Fruit fly (Drosophila melanogaster) whole organism, prepupa: ENCODE data around the gene rogdi.
A peak's percentile ranks its signal among the peaks of the same experiment; 100 is the strongest.

Source experiments
- Blimp-1 ChIP-seq: fragments of 200-800 bp; sonication (Bioruptor generic); optimal IDR thresholded peaks from 3 replicates; lab custom pipeline; 2017; ENCODE audit warnings: missing biosample characterization, missing genetic modification characterization, mild to moderate bottlenecking, moderate library complexity, missing genetic modification reagents
- CG10669 ChIP-seq: fragments of 200-800 bp; sonication (Bioruptor generic); optimal IDR thresholded peaks from 3 replicates; lab custom pipeline; 2018; ENCODE audit warnings: missing biosample characterization, mild to moderate bottlenecking, missing genetic modification characterization, moderate library complexity
- CG11294 ChIP-seq: fragments of 200-800 bp; sonication (Bioruptor generic); IDR thresholded peaks from 2 replicates; pipeline ENCODE4 v1.3.6; 2022; ENCODE audit warnings: missing biosample characterization, missing genetic modification characterization
- CG11902 ChIP-seq: fragments of 200-800 bp; sonication (Bioruptor generic); optimal IDR thresholded peaks from 3 replicates; lab custom pipeline; 2016; ENCODE audit warnings: missing biosample characterization, missing genetic modification characterization
- CG15336 ChIP-seq: fragments of 200-800 bp; sonication (Bioruptor generic); IDR thresholded peaks from 2 replicates; pipeline ENCODE4 v1.3.6; 2022; ENCODE audit warnings: missing biosample characterization, missing genetic modification characterization
- CG1621 ChIP-seq: fragments of 200-800 bp; sonication (Bioruptor generic); optimal IDR thresholded peaks from 3 replicates; lab custom pipeline; 2018; ENCODE audit warnings: missing biosample characterization, mild to moderate bottlenecking, missing genetic modification characterization
- CG16779 ChIP-seq: fragments of 200-800 bp; sonication (Bioruptor generic); optimal IDR thresholded peaks from 3 replicates; lab custom pipeline; 2017; ENCODE audit warnings: missing biosample characterization, mild to moderate bottlenecking, missing genetic modification characterization
- CG31627 ChIP-seq: fragments of 200-800 bp; sonication (Bioruptor generic); optimal IDR thresholded peaks from 3 replicates; lab custom pipeline; 2016; ENCODE audit warnings: missing biosample characterization, missing genetic modification characterization
- CG32006 ChIP-seq: fragments of 200-800 bp; sonication (Bioruptor generic); optimal IDR thresholded peaks from 3 replicates; lab custom pipeline; 2017; ENCODE audit warnings: missing biosample characterization, mild to moderate bottlenecking, missing genetic modification characterization
- CG3919 ChIP-seq: fragments of 200-800 bp; sonication (Bioruptor generic); optimal IDR thresholded peaks from 3 replicates; lab custom pipeline; 2016; ENCODE audit warnings: missing biosample characterization, missing genetic modification characterization
- CG4318 ChIP-seq: fragments of 200-800 bp; sonication (Bioruptor generic); optimal IDR thresholded peaks from 3 replicates; lab custom pipeline; 2017; ENCODE audit warnings: missing biosample characterization, mild to moderate bottlenecking, missing genetic modification characterization
- CG6792 ChIP-seq: fragments of 200-800 bp; sonication (Bioruptor generic); optimal IDR thresholded peaks from 3 replicates; lab custom pipeline; 2016; ENCODE audit warnings: missing biosample characterization, missing genetic modification characterization
- CG6808 ChIP-seq: fragments of 200-800 bp; sonication (Bioruptor generic); optimal IDR thresholded peaks from 3 replicates; lab custom pipeline; 2017; ENCODE audit warnings: missing biosample characterization, missing genetic modification characterization, mild to moderate bottlenecking, moderate library complexity, missing genetic modification reagents
- CG6854 ChIP-seq: fragments of 200-800 bp; sonication (Bioruptor generic); optimal IDR thresholded peaks from 2 replicates; lab custom pipeline; 2017; ENCODE audit warnings: missing biosample characterization, mild to moderate bottlenecking, missing genetic modification characterization
- CG8119 ChIP-seq: fragments of 200-800 bp; sonication (Bioruptor generic); IDR thresholded peaks from 3 replicates; pipeline ENCODE4 v1.3.6; 2022; ENCODE audit warnings: missing biosample characterization, missing genetic modification characterization
- Eip78C ChIP-seq: fragments of 200-800 bp; sonication (Bioruptor generic); peaks from one replicate; lab custom pipeline; 2016; ENCODE audit warnings: missing biosample characterization, missing genetic modification characterization
- Eip93F ChIP-seq: fragments of 200-800 bp; sonication (Bioruptor generic); optimal IDR thresholded peaks from 2 replicates; lab custom pipeline; 2016; ENCODE audit warnings: missing biosample characterization, mild to moderate bottlenecking, missing genetic modification characterization
- Ets96B ChIP-seq: fragments of 200-800 bp; optimal IDR thresholded peaks from 2 replicates; lab custom pipeline; 2019; ENCODE audit warnings: missing biosample characterization, mild to moderate bottlenecking, missing genetic modification characterization, moderate library complexity
- Gug ChIP-seq: fragments of 200-800 bp; sonication (Bioruptor generic); IDR thresholded peaks from 2 replicates; pipeline ENCODE4 v1.3.6; 2022; ENCODE audit warnings: missing biosample characterization, missing genetic modification characterization
- Hr38 ChIP-seq: sonication (Bioruptor generic); optimal IDR thresholded peaks from 2 replicates; lab custom pipeline; 2016; ENCODE audit warnings: missing biosample characterization, missing genetic modification characterization
- Hr39 ChIP-seq: fragments of 200-800 bp; sonication (Bioruptor generic); optimal IDR thresholded peaks from 2 replicates; lab custom pipeline; 2016; ENCODE audit warnings: missing biosample characterization, missing genetic modification characterization
- Smox ChIP-seq: fragments of 200-800 bp; sonication (Bioruptor generic); optimal IDR thresholded peaks from 3 replicates; lab custom pipeline; 2016; ENCODE audit warnings: missing biosample characterization, missing genetic modification characterization
- Sox15 ChIP-seq: fragments of 200-800 bp; sonication (Bioruptor generic); optimal IDR thresholded peaks from 3 replicates; lab custom pipeline; 2016; ENCODE audit warnings: missing biosample characterization, missing genetic modification characterization
- dsx ChIP-seq: fragments of 200-800 bp; optimal IDR thresholded peaks from 3 replicates; lab custom pipeline; 2019; ENCODE audit warnings: missing biosample characterization, mild to moderate bottlenecking, missing genetic modification characterization, moderate library complexity; ENCODE audit not compliant: poor library complexity, severe bottlenecking
- esn ChIP-seq: fragments of 200-800 bp; sonication (Bioruptor generic); optimal IDR thresholded peaks from 2 replicates; lab custom pipeline; 2016; ENCODE audit warnings: missing biosample characterization, mild to moderate bottlenecking, missing genetic modification characterization, moderate library complexity
- fd59A ChIP-seq: fragments of 200-800 bp; sonication (Bioruptor generic); optimal IDR thresholded peaks from 2 replicates; lab custom pipeline; 2017; ENCODE audit warnings: missing biosample characterization, mild to moderate bottlenecking, missing genetic modification characterization, missing genetic modification reagents
- fd85E ChIP-seq: fragments of 200-800 bp; sonication (Bioruptor generic); optimal IDR thresholded peaks from 3 replicates; lab custom pipeline; 2016; ENCODE audit warnings: missing biosample characterization, missing genetic modification characterization
- fkh ChIP-seq: fragments of 200-800 bp; sonication (Bioruptor generic); optimal IDR thresholded peaks from 3 replicates; lab custom pipeline; 2017; ENCODE audit warnings: missing biosample characterization, mild to moderate bottlenecking, missing genetic modification characterization, moderate library complexity
- lz ChIP-seq: fragments of 200-800 bp; sonication (Bioruptor generic); optimal IDR thresholded peaks from 3 replicates; lab custom pipeline; 2016; ENCODE audit warnings: missing biosample characterization, missing genetic modification characterization
- net ChIP-seq: fragments of 200-800 bp; sonication (Bioruptor generic); optimal IDR thresholded peaks from 3 replicates; lab custom pipeline; 2016; ENCODE audit warnings: missing biosample characterization, missing genetic modification characterization
- pdm3 ChIP-seq: fragments of 200-800 bp; sonication (Bioruptor generic); optimal IDR thresholded peaks from 3 replicates; lab custom pipeline; 2016; ENCODE audit warnings: missing biosample characterization, missing genetic modification characterization
- ss ChIP-seq, 2 experiments: fragments of 200-800 bp; sonication (Bioruptor generic); optimal IDR thresholded peaks; 2 replicates in 1 of 2; 3 replicates in 1 of 2; lab custom pipeline; 2017 to 2018; ENCODE audit warnings: mild to moderate bottlenecking in 2 of 2, missing biosample characterization in 2 of 2, missing genetic modification characterization in 2 of 2, moderate library complexity in 1 of 2
- svp ChIP-seq: fragments of 200-800 bp; sonication (Bioruptor generic); peaks from one replicate; lab custom pipeline; 2016; ENCODE audit warnings: missing biosample characterization, missing genetic modification characterization

The rogdi gene

DNA sequence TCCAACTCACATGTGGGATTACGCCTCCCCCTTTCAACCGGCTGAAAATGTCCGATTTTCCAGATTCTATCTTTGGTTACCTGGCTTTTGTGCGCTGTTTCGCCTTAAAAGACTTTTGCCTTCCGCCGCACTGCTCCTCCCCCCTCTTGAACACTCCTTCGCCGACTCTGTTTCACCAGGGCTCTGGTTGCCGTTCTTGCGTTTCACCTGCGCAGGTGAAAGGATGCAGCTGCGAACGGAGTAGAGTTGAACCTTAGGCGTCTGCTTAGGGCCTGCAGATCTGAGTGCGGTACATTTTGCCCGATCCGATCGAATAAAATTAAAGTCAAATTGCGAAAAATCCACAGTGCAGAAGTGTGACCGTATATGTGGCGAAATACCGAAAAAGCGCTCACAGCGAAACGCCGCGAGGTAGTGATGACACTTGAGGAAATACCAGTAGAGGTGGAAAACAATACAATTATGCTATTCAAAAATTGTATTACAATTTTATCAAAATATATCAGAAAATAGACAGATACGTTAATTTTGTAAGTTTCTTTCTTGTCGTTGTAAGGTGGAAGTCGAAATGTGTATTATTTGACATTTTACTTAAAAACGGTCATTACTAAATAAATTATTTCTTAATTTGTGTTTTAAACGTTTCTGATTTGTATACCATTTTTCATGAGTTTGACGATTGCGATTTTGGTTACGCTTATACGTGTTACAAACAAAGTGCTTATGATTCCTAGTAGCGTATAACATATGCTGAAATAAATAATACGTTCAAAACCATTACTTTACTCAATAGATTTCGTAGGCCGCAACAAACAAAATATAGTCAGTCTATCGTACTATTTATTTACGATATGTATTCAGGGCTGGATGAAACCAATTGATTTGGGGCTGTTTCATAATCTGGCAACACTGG, 33.4 kb upstream of the rogdi start, which contains the start of the genes CG6664 and CG7728 (continued):
- TF ChIP-seq fd59A (GFP tag; lab: Kevin White, UChicago) (peak; percentile 34), Blimp-1 (GFP tag; lab: Kevin White, UChicago) (peak; percentile 6), Eip93F (GFP tag; lab: Kevin White, UChicago) (no peak), CG31627 (GFP tag; lab: Kevin White, UChicago) (peak; percentile 65), CG11902 (peak; percentile 41), CG8119 (GFP tag; lab: Robert Waterston, UW) (no peak)

DNA sequence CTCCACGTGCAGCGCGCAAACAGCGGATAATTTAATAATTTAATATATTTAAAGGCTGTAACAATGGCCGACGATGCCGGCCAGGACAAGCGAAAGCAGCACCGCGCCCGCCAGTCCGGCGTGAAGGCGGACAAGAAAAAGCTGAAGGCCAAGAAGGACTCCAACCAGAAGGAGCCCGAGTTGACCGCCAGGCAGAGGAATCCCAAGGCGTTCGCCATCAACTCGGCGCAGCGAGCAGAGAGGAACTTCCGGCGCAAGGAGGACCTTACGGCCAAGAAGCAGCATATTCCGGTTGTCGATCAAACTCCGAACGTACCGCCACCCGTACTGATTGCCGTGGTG, 32.8 kb upstream of the rogdi start:
- TF ChIP-seq CG8119 (GFP tag; lab: Robert Waterston, UW) (no peak), fd85E (GFP tag; lab: Kevin White, UChicago) (no peak), CG11294 (GFP tag; lab: Robert Waterston, UW) (no peak), pdm3 (no peak), lz (GFP tag; lab: Kevin White, UChicago) (no peak), dsx (GFP tag; lab: Kevin White, UChicago) (no peak), fkh (GFP tag; lab: Kevin White, UChicago) (no peak), ss (GFP tag; optimal IDR thresholded peaks at IDR 0.05; lab: Kevin White, UChicago) (no peak), Hr38 (GFP tag; lab: Kevin White, UChicago) (no peak), CG3919 (GFP tag; lab: Kevin White, UChicago) (no peak), CG1621 (tag; lab: Kevin White, UChicago) (no peak), esn (GFP tag; lab: Kevin White, UChicago) (no peak), CG4318 (GFP tag; lab: Kevin White, UChicago) (no peak), Ets96B (tag; lab: Kevin White, UChicago) (no peak), CG10669 (GFP tag; lab: Kevin White, UChicago) (no peak), CG16779 (tag; lab: Kevin White, UChicago) (no peak), Hr39 (GFP tag; lab: Kevin White, UChicago) (no peak), Gug (no peak), CG31627 (GFP tag; lab: Kevin White, UChicago) (no peak)

DNA sequence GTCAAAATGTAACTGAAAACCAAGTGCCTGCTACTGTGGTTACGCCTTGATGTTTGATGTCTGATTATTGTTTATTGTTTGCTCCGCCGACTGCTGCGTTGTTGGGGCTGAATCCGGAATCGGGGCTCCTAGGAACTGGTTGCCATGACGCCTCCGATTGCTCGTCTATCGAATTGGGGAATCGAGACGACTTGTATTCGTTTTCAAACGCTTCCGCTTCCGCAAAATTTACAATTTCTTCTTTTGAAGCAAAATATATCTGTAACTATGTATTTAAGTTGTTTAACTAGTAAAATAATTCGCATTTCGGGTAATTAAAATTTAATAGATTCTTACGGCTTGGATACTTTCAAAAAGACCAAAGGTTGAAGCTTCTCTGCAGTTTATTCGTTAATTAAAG, 26.6 kb upstream of the rogdi start, which contains the start of gene CG6652:
Gene CG6652, minus strand, starts transcription at position 101 of the 400 bp plus-strand sequence.
- TF ChIP-seq CG6854 (GFP tag; lab: Kevin White, UChicago), result no peak
- no peak for TF ChIP-seq CG8119 (GFP tag; lab: Robert Waterston, UW)
- no peak for TF ChIP-seq CG32006 (GFP tag; lab: Kevin White, UChicago)
- no peak for TF ChIP-seq svp
- TF ChIP-seq CG6808 (GFP tag; lab: Kevin White, UChicago), result no peak
- no peak for TF ChIP-seq Sox15 (GFP tag; lab: Kevin White, UChicago)

DNA sequence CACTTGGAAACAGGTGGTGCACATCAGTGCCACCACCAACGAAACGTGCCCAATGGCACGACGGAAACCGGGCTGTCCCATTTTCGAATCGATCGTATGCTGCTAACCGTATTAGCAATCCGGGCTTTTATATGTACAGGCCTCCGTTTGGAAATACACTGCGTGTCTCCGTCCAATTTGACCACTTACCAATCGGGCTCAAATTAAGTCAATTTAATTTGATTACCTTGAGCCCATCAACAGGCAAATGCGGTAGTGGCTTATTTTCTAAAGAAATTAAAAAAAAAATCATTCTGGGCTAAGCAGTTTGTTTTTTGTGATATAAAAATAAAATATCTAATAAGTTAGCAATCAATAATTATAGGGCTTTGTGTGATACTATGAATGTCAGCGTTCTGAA, 25.7 kb upstream of the rogdi start, which contains the start of gene a10:
Gene a10, minus strand, starts transcription at position 101 of the 400 bp plus-strand sequence.
- TF ChIP-seq CG15336 (GFP tag; lab: Robert Waterston, UW), result no peak
- TF ChIP-seq fd59A (GFP tag; lab: Kevin White, UChicago), result no peak
- TF ChIP-seq CG4318 (GFP tag; lab: Kevin White, UChicago), result no peak
- no peak for TF ChIP-seq Smox
- no peak for TF ChIP-seq Eip78C (GFP tag; lab: Kevin White, UChicago)
- TF ChIP-seq net (GFP tag; lab: Kevin White, UChicago), result no peak
- no peak for TF ChIP-seq CG6792 (GFP tag; lab: Kevin White, UChicago)
- TF ChIP-seq Gug, result no peak
- TF ChIP-seq Sox15 (GFP tag; lab: Kevin White, UChicago), result no peak
- no peak for TF ChIP-seq fkh (GFP tag; lab: Kevin White, UChicago)
